Worm (Caenorhabditis elegans): ENCODE data around the gene fbxa-42.
A peak's percentile ranks its signal among the peaks of the same experiment; 100 is the strongest.

fbxa-42 gene

DNA sequence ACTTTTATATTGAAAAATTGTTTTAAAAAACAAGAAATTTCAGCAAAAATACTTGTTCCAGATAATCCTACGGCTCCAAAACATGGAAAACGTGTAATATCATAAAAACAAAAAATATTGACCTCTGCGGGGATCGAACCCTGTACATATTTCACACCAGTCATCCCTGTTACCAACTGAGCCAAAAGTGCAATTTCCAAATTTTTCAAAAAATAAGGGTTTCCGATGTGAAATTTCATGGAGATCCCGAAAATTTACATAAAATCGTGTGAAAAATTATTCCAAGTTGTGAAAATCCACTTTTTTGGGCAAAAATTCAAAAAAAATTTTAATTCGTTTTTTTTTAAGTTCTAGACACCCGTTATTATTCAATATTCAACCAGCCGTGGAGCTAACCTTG lies 42.9 kb upstream of the fbxa-42 start:
- TF ChIP-seq tbx-8 (GFP tag; optimal IDR thresholded peaks at IDR 0.05) (no peak), ceh-39 (tag; optimal IDR thresholded peaks at IDR 0.05) (no peak), sptf-1 (tag; optimal IDR thresholded peaks at IDR 0.05) (no peak), elt-3 (tag; optimal IDR thresholded peaks at IDR 0.05) (no peak), nhr-76 (tag; optimal IDR thresholded peaks at IDR 0.05) (no peak), ztf-11 (tag; optimal IDR thresholded peaks at IDR 0.05) (no peak), mls-2 (tag; optimal IDR thresholded peaks at IDR 0.05) (no peak), M03D4.4 (tag; optimal IDR thresholded peaks at IDR 0.05) (no peak), zip-8 (tag; optimal IDR thresholded peaks at IDR 0.05) (no peak), pha-4 (tag; optimal IDR thresholded peaks at IDR 0.05) (no peak), hlh-1 (tag; optimal IDR thresholded peaks at IDR 0.05) (no peak), lin-13 (tag; optimal IDR thresholded peaks at IDR 0.05) (no peak)

DNA sequence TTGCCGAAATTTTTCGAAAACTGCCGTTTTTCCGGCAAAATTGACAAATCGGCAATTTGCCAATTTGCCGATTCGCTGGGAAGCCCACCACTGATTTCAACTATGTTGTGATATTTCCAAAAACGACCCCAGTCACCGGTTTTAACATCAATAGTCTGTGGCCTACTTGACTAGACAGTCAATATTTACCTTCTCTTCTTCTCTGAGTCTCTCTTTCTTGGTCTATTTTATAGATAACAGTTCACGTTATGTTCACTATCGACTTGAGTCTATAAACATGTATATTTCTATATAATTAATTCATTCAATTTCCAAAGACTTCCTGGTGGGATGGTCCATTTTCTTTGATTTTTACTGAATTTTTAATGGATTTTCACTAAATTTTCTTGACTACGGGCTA lies 33.5 kb upstream of the fbxa-42 start:
- TF ChIP-seq unc-120 (tag; optimal IDR thresholded peaks at IDR 0.05; ENCODE audit: poor library complexity, severe bottlenecking) (no peak), nhr-2 (tag; optimal IDR thresholded peaks at IDR 0.05) (no peak), pha-4 (tag; optimal IDR thresholded peaks at IDR 0.05) (peak; percentile 68), lsy-2 (tag; optimal IDR thresholded peaks at IDR 0.05) (no peak)

DNA sequence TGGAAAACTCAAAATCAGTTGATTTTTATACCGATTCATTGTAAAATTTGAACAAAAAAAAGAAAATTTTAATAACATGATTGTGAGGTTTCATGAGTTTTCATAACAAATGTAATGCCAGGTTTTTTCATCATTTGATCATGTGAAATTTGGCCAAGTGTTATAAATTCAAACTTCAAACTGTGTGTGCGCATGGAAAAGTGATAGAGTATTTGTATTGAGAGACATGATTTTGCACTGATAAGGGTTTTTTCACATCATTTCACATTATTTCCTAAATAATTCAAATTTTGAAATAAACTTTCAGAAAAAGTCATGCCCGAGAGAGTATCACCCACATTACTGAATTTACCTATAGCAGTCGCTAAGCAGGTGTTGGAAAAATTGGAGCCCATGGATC lies 29.9 kb upstream of the fbxa-42 start, which contains the start of gene fbxa-219:
TSS of gene fbxa-219 (plus strand) at position 277 of the 400 bp plus-strand sequence.
- TF ChIP-seq drap-1 (GFP tag; optimal IDR thresholded peaks at IDR 0.05) (no peak), elt-3 (tag; optimal IDR thresholded peaks at IDR 0.05) (no peak), cnd-1 (tag; optimal IDR thresholded peaks at IDR 0.05) (no peak), lin-32 (GFP tag; optimal IDR thresholded peaks at IDR 0.05) (no peak), blmp-1 (tag; optimal IDR thresholded peaks at IDR 0.05) (no peak)

DNA sequence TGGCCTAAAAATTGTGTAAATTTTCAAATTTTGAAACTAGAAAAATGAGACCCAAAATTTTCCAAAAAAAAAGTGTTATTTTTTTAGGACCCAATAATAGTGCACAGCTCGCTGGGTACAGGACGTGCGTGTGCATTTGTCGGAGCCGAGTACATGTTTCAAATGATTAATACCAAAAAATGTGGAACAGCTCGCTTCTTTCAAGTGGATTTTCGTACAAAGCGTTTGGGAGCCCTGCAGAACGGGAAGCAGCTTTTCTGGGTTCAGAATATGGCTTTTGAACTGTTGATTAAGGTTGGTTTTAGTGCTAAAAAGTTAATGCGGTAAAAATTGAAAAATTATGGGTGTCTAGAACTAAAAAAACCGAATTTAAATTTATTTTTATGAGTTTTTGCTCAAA lies 27.0 kb upstream of the fbxa-42 start:
- TF ChIP-seq ztf-11 (tag; optimal IDR thresholded peaks at IDR 0.05) = no peak
- TF ChIP-seq ceh-39 (tag; optimal IDR thresholded peaks at IDR 0.05) = no peak
- TF ChIP-seq M03D4.4 (tag; optimal IDR thresholded peaks at IDR 0.05) = no peak
- no peak for TF ChIP-seq nhr-2 (tag; optimal IDR thresholded peaks at IDR 0.05)
- no peak for TF ChIP-seq ces-1 (GFP tag; optimal IDR thresholded peaks at IDR 0.05)
- TF ChIP-seq blmp-1 (tag; optimal IDR thresholded peaks at IDR 0.05) = no peak
- no peak for TF ChIP-seq mab-5 (tag; optimal IDR thresholded peaks at IDR 0.05)
- TF ChIP-seq ceh-83 (GFP tag; optimal IDR thresholded peaks at IDR 0.05) = no peak
- TF ChIP-seq nhr-28 (tag; optimal IDR thresholded peaks at IDR 0.05) = no peak
- no peak for TF ChIP-seq zip-8 (tag; optimal IDR thresholded peaks at IDR 0.05)
- TF ChIP-seq pha-4 (tag; optimal IDR thresholded peaks at IDR 0.05) = no peak
- TF ChIP-seq tbx-8 (GFP tag; optimal IDR thresholded peaks at IDR 0.05) = no peak
- TF ChIP-seq lin-13 (tag; optimal IDR thresholded peaks at IDR 0.05) = no peak

DNA sequence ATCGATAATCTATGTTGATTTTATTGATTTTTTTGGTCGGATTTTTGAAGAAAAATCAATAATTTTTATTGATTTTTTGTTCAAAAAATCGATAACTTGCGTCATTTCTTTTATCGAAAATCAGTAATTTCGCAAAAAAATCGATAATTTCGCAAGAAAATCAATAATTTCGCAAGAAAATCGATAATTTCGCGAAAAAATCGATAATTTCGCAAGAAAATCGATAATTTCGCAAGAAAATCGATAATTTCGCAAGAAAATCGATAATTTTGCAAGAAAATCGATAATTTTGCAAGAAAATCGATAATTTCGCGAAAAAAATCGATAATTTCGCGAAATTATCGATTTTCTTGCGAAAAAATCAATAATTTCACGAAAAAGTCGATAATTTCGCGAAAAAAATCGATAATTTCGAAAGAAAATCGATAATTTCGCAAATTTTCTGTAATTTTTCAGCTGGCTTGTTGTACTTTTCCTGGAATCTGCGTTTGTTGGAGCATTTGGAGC lies 22.1 kb upstream of the fbxa-42 start:
- TF ChIP-seq bed-3 (GFP tag; optimal IDR thresholded peaks at IDR 0.05) (no peak), zip-8 (tag; optimal IDR thresholded peaks at IDR 0.05) (no peak), unc-62 (GFP tag; optimal IDR thresholded peaks at IDR 0.05) (no peak), unc-120 (tag; optimal IDR thresholded peaks at IDR 0.05; ENCODE audit: poor library complexity, severe bottlenecking) (no peak), mls-2 (tag; optimal IDR thresholded peaks at IDR 0.05) (no peak), drap-1 (GFP tag; optimal IDR thresholded peaks at IDR 0.05) (no peak), sptf-1 (tag; optimal IDR thresholded peaks at IDR 0.05) (no peak), ceh-83 (GFP tag; optimal IDR thresholded peaks at IDR 0.05) (no peak), ztf-11 (tag; optimal IDR thresholded peaks at IDR 0.05) (no peak)

DNA sequence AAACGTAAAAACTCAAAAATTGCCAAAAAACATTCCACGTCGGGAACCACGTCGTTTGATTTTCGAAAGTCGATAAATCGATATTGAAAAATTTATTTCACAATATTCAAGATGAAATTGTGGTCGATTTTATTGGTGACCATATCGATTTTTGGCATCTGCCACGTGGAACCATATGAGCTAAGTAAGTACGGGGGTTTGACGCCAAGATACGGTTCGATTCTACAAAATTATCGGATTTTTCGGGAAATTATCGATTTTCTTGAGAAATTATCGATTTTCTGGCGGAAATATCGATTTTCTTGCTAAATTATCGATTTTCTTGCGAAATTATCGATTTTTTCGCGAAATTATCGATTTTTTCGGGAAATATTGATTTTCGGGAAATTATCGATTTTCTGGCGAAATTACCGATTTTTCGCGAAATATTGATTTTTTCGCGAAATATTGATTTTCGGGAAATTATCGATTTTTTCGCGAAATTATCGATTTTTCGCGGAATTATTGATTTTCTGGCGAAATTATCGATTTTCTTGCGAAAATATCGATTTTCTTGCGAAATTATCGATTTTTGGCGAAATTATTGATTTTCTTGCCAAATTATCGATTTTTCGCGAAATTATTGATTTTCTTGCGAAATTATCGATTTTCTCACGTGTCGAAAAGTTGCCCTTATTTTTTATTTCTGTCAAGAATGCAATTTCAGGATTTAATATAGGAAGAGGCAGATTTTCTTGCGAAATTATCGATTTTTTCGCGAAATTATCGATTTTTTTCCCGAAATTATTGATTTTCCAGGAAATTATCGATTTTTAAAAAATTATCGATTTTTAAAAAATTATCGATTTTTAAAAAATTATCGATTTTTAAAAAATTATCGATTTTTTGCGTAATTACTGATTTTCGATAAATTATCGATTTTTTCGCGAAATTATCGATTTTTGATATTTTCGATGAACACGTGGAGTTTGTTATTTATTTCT lies 21.0 kb upstream of the fbxa-42 start, which contains the start of gene Y54F10BM.3:
TSS of gene Y54F10BM.3 (plus strand) at position 51 of the 983 bp plus-strand sequence.
- TF ChIP-seq nhr-12 (tag; optimal IDR thresholded peaks at IDR 0.05) (no peak), sptf-1 (tag; optimal IDR thresholded peaks at IDR 0.05) (peak; percentile 23), ceh-39 (tag; optimal IDR thresholded peaks at IDR 0.05) (peak; percentile 25), nhr-237 (tag; optimal IDR thresholded peaks at IDR 0.05) (no peak), elt-3 (tag; optimal IDR thresholded peaks at IDR 0.05) (no peak), mls-2 (tag; optimal IDR thresholded peaks at IDR 0.05) (no peak), M03D4.4 (tag; optimal IDR thresholded peaks at IDR 0.05) (no peak), ztf-11 (tag; optimal IDR thresholded peaks at IDR 0.05) (no peak)
